Fruit fly (Drosophila melanogaster): ENCODE results near the gene CG13841.

Gene CG13841

DNA sequence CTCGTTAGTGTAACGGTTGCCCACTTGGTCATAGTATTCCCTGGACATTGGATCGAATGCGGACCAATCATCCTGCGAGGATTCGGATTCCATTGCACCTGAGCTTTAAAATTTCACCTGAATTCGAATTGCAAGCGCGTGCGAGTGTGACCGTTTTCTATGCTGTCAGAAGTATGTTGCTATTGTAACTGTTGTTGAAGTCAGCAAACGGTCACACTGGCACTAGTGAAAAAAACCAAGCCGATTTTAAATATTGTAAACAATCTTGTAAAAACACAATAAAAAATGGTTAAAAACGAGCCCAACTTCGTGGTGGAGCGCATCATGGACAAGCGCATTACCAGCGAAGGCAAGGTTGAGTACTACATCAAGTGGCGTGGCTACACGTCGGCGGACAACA is 22.1 kb downstream of the CG13841 start, which contains the start of the genes vret and HP1c:
vret (minus strand) TSS at position 150 of the 400 bp plus-strand sequence.
HP1c (plus strand) TSS at position 189 of the 400 bp plus-strand sequence.
- no peak for TF ChIP-seq noc (tag; optimal IDR thresholded peaks at IDR 0.05)

DNA sequence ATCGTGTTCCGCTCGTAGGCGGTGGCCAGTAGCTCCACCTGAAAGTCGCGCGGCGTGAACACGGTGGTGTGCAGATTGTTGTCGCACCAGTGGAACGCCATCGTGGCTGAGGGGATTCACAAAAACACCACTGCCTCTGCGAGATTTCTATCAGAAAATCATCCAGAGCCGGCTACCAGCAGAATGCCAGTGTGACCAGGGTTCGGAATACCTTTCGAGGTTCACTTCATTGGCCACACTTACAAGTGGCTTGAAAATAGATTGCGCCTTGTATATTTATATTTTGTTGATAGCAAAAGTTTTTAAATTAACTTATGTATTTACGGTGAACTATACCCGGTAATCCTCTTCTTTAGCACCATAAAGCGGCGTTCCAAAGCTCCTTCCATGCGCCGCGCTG is 26.6 kb downstream of the CG13841 start, which contains the start of the genes Dcr-1 and CG6985:
Dcr-1 (minus strand) TSS at position 162 of the 400 bp plus-strand sequence.
CG6985 (plus strand) TSS at position 221 of the 400 bp plus-strand sequence.
- no peak for TF ChIP-seq noc (tag; optimal IDR thresholded peaks at IDR 0.05)

dm6 chr3R:22733751-22734150 is 33.7 kb downstream of the CG13841 start, which contains the start of gene Takl2:
Takl2 (minus strand) TSS chr3R:22733851.
- no peak for TF ChIP-seq noc (tag; optimal IDR thresholded peaks at IDR 0.05)

- TF ChIP-seq noc (tag; optimal IDR thresholded peaks at IDR 0.05): no peak
These were observed 34.5 kb downstream of the CG13841 start for dm6 chr3R:22732995-22733394.

DNA sequence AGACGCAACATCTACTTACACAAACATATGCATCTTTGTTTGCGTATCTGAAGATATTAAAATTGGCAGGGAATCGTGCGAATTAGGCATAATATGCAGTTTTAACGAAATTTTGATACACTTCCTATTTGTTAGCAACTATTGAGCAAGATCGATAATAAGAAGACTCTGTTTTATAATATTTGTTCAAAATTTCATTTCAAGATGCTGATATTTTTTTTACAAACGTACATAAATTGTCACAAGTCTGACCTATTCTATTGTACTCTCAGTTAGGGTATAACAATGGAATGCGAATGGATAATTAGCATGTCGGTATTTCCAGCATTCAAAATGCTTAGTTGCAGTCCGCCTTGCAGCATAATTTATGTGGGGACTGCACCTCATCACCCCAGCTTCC is 39.6 kb downstream of the CG13841 start:
- no peak for TF ChIP-seq noc (tag; optimal IDR thresholded peaks at IDR 0.05)

dm6 chr3R:22727456-22727833 is 40.1 kb downstream of the CG13841 start:
- no peak for TF ChIP-seq noc (tag; optimal IDR thresholded peaks at IDR 0.05)

DNA sequence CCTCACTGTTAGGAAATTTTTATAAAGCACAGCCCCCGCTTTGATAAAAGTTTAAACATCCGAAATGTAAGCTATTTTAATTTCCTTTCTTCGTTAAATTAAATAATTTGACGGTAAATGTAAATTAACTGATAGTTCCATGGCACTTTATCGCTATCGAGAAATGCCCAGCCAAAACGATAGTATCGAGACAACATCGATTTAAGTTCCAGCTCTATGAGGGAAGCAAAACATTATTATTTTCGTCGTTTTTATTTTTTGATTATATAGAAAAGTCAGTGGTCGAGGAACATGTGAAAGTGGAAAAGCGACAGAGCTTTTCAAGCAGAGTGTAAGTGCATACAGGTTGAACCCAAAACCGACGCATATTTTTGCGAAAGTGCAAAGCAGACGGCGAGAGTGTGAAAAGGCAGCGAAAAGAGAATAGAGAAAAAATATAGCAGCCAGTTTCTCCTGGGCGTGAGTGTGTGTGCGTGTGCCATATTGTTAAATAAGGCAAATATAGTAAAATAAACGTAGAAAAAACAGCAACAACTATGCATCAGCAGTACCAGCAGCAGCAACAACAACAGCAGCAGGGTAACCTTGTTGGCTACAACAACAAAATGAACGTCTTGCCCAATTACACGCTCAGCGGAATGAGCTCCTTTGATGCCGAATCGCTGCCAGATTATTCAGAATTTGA is 40.6 kb downstream of the CG13841 start, which contains the start of gene CG45049:
CG45049 (plus strand) TSS at position 197 of the 685 bp plus-strand sequence.
- no peak for TF ChIP-seq noc (tag; optimal IDR thresholded peaks at IDR 0.05)

DNA sequence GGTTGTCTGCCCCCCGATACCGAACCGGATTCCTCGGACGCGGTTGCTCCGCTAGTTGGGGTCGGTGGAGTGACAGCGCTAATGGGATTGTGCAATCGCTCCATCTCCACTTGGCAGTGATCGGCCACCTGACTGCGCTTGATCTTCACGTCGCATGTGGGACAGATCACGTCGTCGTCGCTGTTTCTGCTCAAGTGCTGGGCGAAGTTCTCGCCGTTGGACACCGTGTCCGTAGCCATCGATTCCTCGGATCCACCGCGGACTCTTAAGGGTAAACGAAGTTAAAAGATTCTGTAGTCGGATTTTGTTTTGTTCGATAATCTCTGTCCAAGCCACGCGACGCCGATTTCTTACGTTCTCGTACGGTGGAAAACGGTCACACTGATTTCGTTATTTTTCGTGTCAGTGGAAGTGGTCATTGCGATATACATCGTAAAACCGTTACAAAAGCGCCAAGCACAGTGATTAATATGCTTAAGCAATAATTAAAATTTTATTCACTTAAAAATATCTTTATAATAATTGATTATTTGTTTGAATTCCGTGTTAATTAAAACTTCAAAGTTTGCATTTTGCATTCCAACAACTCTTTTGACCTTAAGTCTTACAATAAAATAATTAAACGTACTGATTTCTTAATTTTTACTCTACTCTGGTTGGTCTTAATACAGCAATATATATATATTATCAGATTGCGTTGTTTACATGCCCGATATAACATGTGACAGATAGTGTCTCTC is 41.3 kb downstream of the CG13841 start, which contains the start of gene RNF220:
RNF220 (minus strand) TSS at position 384 of the 740 bp plus-strand sequence.
- TF ChIP-seq noc (tag; optimal IDR thresholded peaks at IDR 0.05): no peak

DNA sequence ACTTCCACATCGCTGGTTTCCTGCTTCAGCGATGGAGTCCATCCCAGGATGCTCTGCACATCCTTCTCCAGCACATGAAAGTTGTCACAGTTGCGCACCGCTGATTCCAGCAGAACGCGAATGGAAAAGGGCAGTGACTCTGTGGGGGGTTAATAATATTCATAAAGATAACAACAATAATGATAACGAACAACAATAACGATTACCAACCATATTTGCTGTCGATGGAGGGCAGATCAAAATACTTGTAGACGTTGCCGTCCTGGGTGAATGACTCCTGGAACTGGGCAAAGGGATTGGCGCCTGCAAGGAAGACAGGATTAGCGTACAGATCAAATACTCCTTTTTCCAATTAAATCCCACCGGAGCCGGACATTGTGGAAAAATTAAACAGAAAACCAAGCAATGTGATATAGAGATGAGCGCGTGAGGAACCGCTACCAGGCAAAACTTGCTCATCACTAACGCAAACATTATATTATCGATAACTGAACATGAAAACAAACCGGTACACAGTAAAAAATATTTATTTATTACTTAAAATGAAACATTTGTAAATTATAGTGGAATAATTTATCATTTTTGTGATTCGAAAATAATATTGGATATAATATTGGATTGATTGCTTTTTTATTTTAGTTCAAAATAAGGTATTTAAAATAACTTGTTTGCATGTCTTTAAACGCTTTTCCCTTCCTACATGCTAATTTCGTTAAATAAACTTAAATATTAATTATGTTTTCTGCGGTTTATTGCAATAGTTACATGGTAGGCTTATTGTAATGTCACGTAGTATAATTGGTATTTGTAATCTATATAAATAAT is 43.1 kb downstream of the CG13841 start, which contains the start of gene Irp-1A:
Irp-1A (minus strand) TSS at position 439 of the 825 bp plus-strand sequence.
- TF ChIP-seq noc (tag; optimal IDR thresholded peaks at IDR 0.05): peak; percentile 58

dm6 chr3R:22720808-22721306 is 46.6 kb downstream of the CG13841 start, which contains the start of gene wge:
wge (minus strand) TSS chr3R:22721150.
- no peak for TF ChIP-seq noc (tag; optimal IDR thresholded peaks at IDR 0.05)

DNA sequence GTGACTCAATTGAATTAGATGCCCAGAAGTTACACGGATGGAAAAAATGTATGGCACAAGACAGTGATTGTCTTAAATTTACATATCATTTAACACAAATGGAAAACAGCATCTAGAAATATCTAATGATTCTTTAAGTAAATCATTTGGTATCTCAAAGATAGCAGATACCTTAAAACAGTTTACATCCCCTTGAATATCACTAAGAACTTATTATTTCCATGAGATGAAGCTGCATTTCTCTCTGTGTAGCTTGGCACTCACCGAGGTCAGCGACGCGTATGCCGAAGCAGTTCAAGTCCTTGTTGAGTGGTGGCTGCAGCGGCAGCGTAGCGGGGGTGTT is 47.9 kb downstream of the CG13841 start:
- TF ChIP-seq noc (tag; optimal IDR thresholded peaks at IDR 0.05): no peak

DNA sequence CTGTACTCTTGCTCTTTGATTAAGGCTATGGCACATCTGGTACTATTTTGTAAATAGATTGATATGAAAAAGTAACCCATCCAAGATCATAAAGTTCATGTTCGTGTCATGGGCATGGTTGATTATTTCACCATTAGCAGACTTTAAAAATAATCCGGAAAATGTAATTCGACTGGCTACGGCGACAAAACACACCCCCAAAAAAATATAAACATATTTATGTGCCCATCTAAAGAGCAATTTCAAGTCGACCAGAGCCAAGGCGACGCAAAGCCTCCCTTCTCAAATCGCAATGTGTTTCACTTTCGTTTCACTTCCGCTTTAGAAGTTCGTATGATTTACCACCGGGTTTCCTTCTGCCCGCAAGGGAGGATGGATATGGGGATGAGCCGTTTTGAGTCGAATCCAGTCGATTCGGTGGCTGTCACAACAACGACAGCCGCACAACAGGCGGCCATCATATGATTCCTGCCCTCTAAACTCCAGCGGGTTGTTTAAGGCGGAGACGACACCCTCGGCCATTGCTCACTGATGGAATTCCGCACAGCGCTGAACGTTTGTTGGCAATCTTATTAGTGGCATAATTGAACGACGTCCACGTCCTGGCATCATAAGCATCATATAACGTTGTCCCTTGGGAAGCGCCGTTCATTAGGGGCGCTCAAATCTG is 48.4 kb downstream of the CG13841 start:
- no peak for TF ChIP-seq noc (tag; optimal IDR thresholded peaks at IDR 0.05)

dm6 chr3R:22718401-22718800 is 49.1 kb downstream of the CG13841 start:
- no peak for TF ChIP-seq noc (tag; optimal IDR thresholded peaks at IDR 0.05)

dm6 chr3R:22717863-22718262 is 49.6 kb downstream of the CG13841 start:
- no peak for TF ChIP-seq noc (tag; optimal IDR thresholded peaks at IDR 0.05)
